Worm (Caenorhabditis elegans): ENCODE results near the gene C07A12.7.

The C07A12.7 gene

ce11 chrX:4479960-4480359 lies 42.0 kb downstream of the C07A12.7 start:
- TF ChIP-seq hlh-11 (tag; optimal IDR thresholded peaks at IDR 0.05) (peak; percentile 44), zfp-3 (GFP tag; conservative IDR thresholded peaks at IDR 0.05) (no peak), daf-16 (GFP tag; optimal IDR thresholded peaks at IDR 0.05) (no peak), daf-16 (tag; optimal IDR thresholded peaks at IDR 0.05) (no peak), aha-1 (tag) (peak; percentile 90), nhr-111 (GFP tag; optimal IDR thresholded peaks at IDR 0.05) (no peak), lim-7 (GFP tag; IDR thresholded peaks at IDR 0.05) (no peak), snpc-1.2 (GFP tag; IDR thresholded peaks at IDR 0.05) (no peak), nhr-28 (tag; optimal IDR thresholded peaks at IDR 0.05) (peak; percentile 15), mxl-3 (GFP tag; optimal IDR thresholded peaks at IDR 0.05) (no peak), hlh-30 (tag; optimal IDR thresholded peaks at IDR 0.05; ENCODE audit: insufficient read depth) (peak; percentile 46), pha-4 (GFP tag; IDR thresholded peaks at IDR 0.05) (no peak), pha-4 (tag; optimal IDR thresholded peaks at IDR 0.05) (no peak)

- no peak for TF ChIP-seq daf-16 (GFP tag; optimal IDR thresholded peaks at IDR 0.05)
- peak; percentile 38 for TF ChIP-seq daf-16 (tag; optimal IDR thresholded peaks at IDR 0.05)
- TF ChIP-seq nhr-48 (tag; optimal IDR thresholded peaks at IDR 0.05) = no peak
- peak; percentile 22 for TF ChIP-seq nhr-77 (tag; optimal IDR thresholded peaks at IDR 0.05)
- peak; percentile 41 for TF ChIP-seq nhr-28 (tag; optimal IDR thresholded peaks at IDR 0.05)
- TF ChIP-seq lin-38 (GFP tag; IDR thresholded peaks at IDR 0.05) = no peak
- TF ChIP-seq pqm-1 (tag; optimal IDR thresholded peaks at IDR 0.05) = peak; percentile 83
- peak; percentile 60 for TF ChIP-seq dmd-6 (GFP tag; IDR thresholded peaks at IDR 0.05)
- peak; percentile 45 for TF ChIP-seq dve-1 (tag; optimal IDR thresholded peaks at IDR 0.05; ENCODE audit: insufficient read depth)
- peak; percentile 33 for TF ChIP-seq hlh-11 (tag; optimal IDR thresholded peaks at IDR 0.05)
- peak; percentile 30 for TF ChIP-seq mxl-3 (GFP tag; optimal IDR thresholded peaks at IDR 0.05)
These were observed 43.4 kb downstream of the C07A12.7 start for ce11 chrX:4478503-4478902.

DNA sequence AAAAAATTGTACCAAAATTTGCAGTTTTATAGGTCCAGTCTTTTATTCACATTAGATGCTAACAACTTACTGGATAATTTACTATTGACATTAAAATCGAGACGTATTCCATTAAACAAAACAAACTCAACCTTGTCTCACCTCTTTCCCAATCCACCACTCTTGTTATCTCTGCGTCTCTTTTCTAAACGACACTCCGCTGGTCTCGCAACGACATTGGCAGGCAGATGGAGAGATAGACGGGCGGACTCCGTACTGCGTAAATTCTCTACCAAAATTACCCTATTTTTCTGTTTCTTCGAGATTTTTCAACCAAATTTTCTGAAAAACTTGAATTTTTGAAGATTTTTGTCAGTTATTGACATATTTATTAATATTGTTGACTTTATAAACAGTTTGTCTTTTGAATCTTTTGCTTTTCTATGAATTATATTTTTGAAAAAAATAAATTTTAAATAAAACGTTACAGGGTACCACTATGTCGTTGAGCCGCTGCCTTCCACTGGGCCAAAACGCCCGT lies 52.6 kb downstream of the C07A12.7 start, which contains the start of gene asb-2:
asb-2 (plus strand) TSS at position 470 of the 520 bp plus-strand sequence.
- TF ChIP-seq ceh-44 (GFP tag; IDR thresholded peaks at IDR 0.05) (peak; percentile 69; the same call in 1 of the 2 replicates), ZK546.5 (tag; optimal IDR thresholded peaks at IDR 0.05) (no peak), nhr-237 (tag; optimal IDR thresholded peaks at IDR 0.05) (no peak), lsy-2 (tag; optimal IDR thresholded peaks at IDR 0.05) (peak in 1 of 2 experiments; percentile 90), ceh-62 (tag; optimal IDR thresholded peaks at IDR 0.05) (no peak), hmg-1.1 (GFP tag; IDR thresholded peaks at IDR 0.05) (peak; percentile 72), vab-7 (GFP tag; IDR thresholded peaks at IDR 0.05) (no peak), unc-39 (tag; optimal IDR thresholded peaks at IDR 0.05) (no peak), F10B5.3 (tag; optimal IDR thresholded peaks at IDR 0.05) (no peak), dmd-8 (GFP tag; IDR thresholded peaks at IDR 0.05) (no peak), hlh-11 (tag; optimal IDR thresholded peaks at IDR 0.05) (peak; percentile 88), lir-3 (tag; optimal IDR thresholded peaks at IDR 0.05) (no peak), R02D3.7 (tag; optimal IDR thresholded peaks at IDR 0.05) (no peak), F37D6.2 (tag; optimal IDR thresholded peaks at IDR 0.05) (peak; percentile 44), nhr-11 (tag; optimal IDR thresholded peaks at IDR 0.05) (peak; percentile 91), F49E8.2 (tag; optimal IDR thresholded peaks at IDR 0.05; ENCODE audit: borderline replicate concordance) (no peak), daf-16 (GFP tag; optimal IDR thresholded peaks at IDR 0.05) (peak in 1 of 2 experiments; percentile 13), daf-16 (tag; optimal IDR thresholded peaks at IDR 0.05) (peak; percentile 54), tra-1 (GFP tag; IDR thresholded peaks at IDR 0.05) (peak; percentile 34; the same call in 1 of the 2 replicates), lin-13 (GFP tag; optimal IDR thresholded peaks at IDR 0.05) (peak; percentile 84), ZK337.2 (GFP tag; IDR thresholded peaks at IDR 0.05) (no peak), saeg-2 (GFP tag; IDR thresholded peaks at IDR 0.05) (no peak), zfp-2 (tag; optimal IDR thresholded peaks at IDR 0.05) (no peak), unc-62 (GFP tag; optimal IDR thresholded peaks at IDR 0.05 in 1 of 2) (no peak), unc-62 (tag; optimal IDR thresholded peaks at IDR 0.05) (no peak), hlh-30 (tag; optimal IDR thresholded peaks at IDR 0.05; ENCODE audit: insufficient read depth) (peak; percentile 86), arid-1 (GFP tag; conservative IDR thresholded peaks at IDR 0.05) (0 out of 2 replicates have a peak, but pooled peaks have one; percentile 17), dpl-1 (GFP tag; optimal IDR thresholded peaks at IDR 0.05) (peak; percentile 76), zag-1 (tag; optimal IDR thresholded peaks at IDR 0.05) (no peak), F44E2.7 (GFP tag; IDR thresholded peaks at IDR 0.05) (no peak), zfp-3 (GFP tag; conservative IDR thresholded peaks at IDR 0.05) (no peak), jun-1 (tag; optimal IDR thresholded peaks at IDR 0.05) (no peak), nhr-42 (GFP tag; IDR thresholded peaks at IDR 0.05) (no peak), dve-1 (tag; optimal IDR thresholded peaks at IDR 0.05; ENCODE audit: insufficient read depth) (peak; percentile 91), egl-43 (GFP tag; IDR thresholded peaks at IDR 0.05) (no peak)
